Fruit fly (Drosophila melanogaster) whole organism, embryonic: ENCODE measurements around the gene sad.
A peak's percentile ranks its signal among the peaks of the same experiment; 100 is the strongest.

Experiments used
- ATbp ChIP-seq: fragments of 200-800 bp; sonication (Bioruptor generic); optimal IDR thresholded peaks from 2 replicates; lab custom pipeline; 2017; ENCODE audit warnings: missing biosample characterization, mild to moderate bottlenecking, missing genetic modification characterization, missing genetic modification reagents
- Atf-2 ChIP-seq: fragments of 200-800 bp; sonication (Bioruptor generic); optimal IDR thresholded peaks from 2 replicates; lab custom pipeline; 2016; ENCODE audit warnings: missing biosample characterization, missing genetic modification characterization
- BEAF-32 ChIP-seq: fragments of 200-800 bp; sonication (Bioruptor generic); optimal IDR thresholded peaks from 3 replicates; lab custom pipeline; 2017; ENCODE audit warnings: missing biosample characterization, missing genetic modification characterization, mild to moderate bottlenecking, moderate library complexity, missing genetic modification reagents
- CG11247 ChIP-seq: fragments of 200-800 bp; sonication (Bioruptor generic); IDR thresholded peaks from 2 replicates; pipeline ENCODE4 v1.3.6; 2022; ENCODE audit warnings: missing biosample characterization, missing genetic modification characterization
- CG12071 ChIP-seq: fragments of 200-800 bp; sonication (Bioruptor generic); optimal IDR thresholded peaks from 3 replicates; lab custom pipeline; 2018; ENCODE audit warnings: missing biosample characterization, mild to moderate bottlenecking, missing genetic modification characterization
- CG14965 ChIP-seq: fragments of 200-800 bp; sonication (Bioruptor generic); optimal IDR thresholded peaks from 2 replicates; lab custom pipeline; 2016; ENCODE audit warnings: missing biosample characterization, missing genetic modification characterization, borderline replicate concordance
- CG15073 ChIP-seq: fragments of 200-800 bp; sonication (Bioruptor generic); optimal IDR thresholded peaks from 2 replicates; lab custom pipeline; 2016; ENCODE audit warnings: missing biosample characterization, missing genetic modification characterization
- CG1647 ChIP-seq: fragments of 200-800 bp; sonication (Bioruptor generic); optimal IDR thresholded peaks from 3 replicates; lab custom pipeline; 2016; ENCODE audit warnings: missing biosample characterization, missing genetic modification characterization
- CG17385 ChIP-seq: fragments of 200-800 bp; sonication (Bioruptor generic); optimal IDR thresholded peaks from 3 replicates; lab custom pipeline; 2018; ENCODE audit warnings: missing biosample characterization, mild to moderate bottlenecking, missing genetic modification characterization
- CG2116 ChIP-seq: fragments of 200-800 bp; sonication (Bioruptor generic); optimal IDR thresholded peaks from 3 replicates; lab custom pipeline; 2018; ENCODE audit warnings: missing biosample characterization, mild to moderate bottlenecking, missing genetic modification characterization
- CG30020 ChIP-seq: fragments of 200-800 bp; optimal IDR thresholded peaks from 2 replicates; lab custom pipeline; 2019; ENCODE audit warnings: missing biosample characterization, mild to moderate bottlenecking, missing genetic modification characterization, moderate library complexity
- CG30403 ChIP-seq: fragments of 200-800 bp; sonication (Bioruptor generic); optimal IDR thresholded peaks from 3 replicates; lab custom pipeline; 2016; ENCODE audit warnings: missing biosample characterization, missing genetic modification characterization
- CG31365 ChIP-seq: fragments of 200-800 bp; sonication (Bioruptor generic); optimal IDR thresholded peaks from 2 replicates; lab custom pipeline; 2018; ENCODE audit warnings: missing biosample characterization, mild to moderate bottlenecking, missing genetic modification characterization
- CG3163 ChIP-seq: fragments of 200-800 bp; sonication (Bioruptor generic); optimal IDR thresholded peaks from 3 replicates; lab custom pipeline; 2016; ENCODE audit warnings: missing biosample characterization, missing genetic modification characterization
- CG34376 ChIP-seq: fragments of 200-800 bp; sonication (Bioruptor generic); optimal IDR thresholded peaks from 2 replicates; lab custom pipeline; 2018; ENCODE audit warnings: missing biosample characterization, mild to moderate bottlenecking, missing genetic modification characterization
- CG4282 ChIP-seq: fragments of 200-800 bp; sonication (Bioruptor generic); optimal IDR thresholded peaks from 2 replicates; lab custom pipeline; 2016; ENCODE audit warnings: missing biosample characterization, missing genetic modification characterization
- CG5953 ChIP-seq: fragments of 200-800 bp; sonication (Bioruptor generic); IDR thresholded peaks from 2 replicates; pipeline ENCODE4 v1.3.6; 2022; ENCODE audit warnings: missing biosample characterization, missing genetic modification characterization
- CG6254 ChIP-seq: fragments of 200-800 bp; sonication (Bioruptor generic); optimal IDR thresholded peaks from 3 replicates; lab custom pipeline; 2017; ENCODE audit warnings: mild to moderate bottlenecking, missing biosample characterization, missing genetic modification reagents, missing genetic modification characterization
- CG6791 ChIP-seq: fragments of 200-800 bp; sonication (Bioruptor generic); IDR thresholded peaks from 3 replicates; pipeline ENCODE4 v1.3.6; 2022; ENCODE audit warnings: missing biosample characterization, missing genetic modification characterization; ENCODE audit not compliant: partially characterized antibody
- CG7786 ChIP-seq: fragments of 200-800 bp; sonication (Bioruptor generic); optimal IDR thresholded peaks from 2 replicates; lab custom pipeline; 2016; ENCODE audit warnings: missing biosample characterization, missing genetic modification characterization
- CHES-1-like ChIP-seq: fragments of 200-800 bp; sonication (Bioruptor generic); optimal IDR thresholded peaks from 2 replicates; lab custom pipeline; 2016; ENCODE audit warnings: missing biosample characterization, missing genetic modification characterization
- Dbx ChIP-seq: fragments of 200-800 bp; sonication (Bioruptor generic); IDR thresholded peaks from 3 replicates; pipeline ENCODE4 v1.3.6; 2022; ENCODE audit warnings: missing biosample characterization, missing genetic modification characterization
- Drgx ChIP-seq: fragments of 200-800 bp; sonication (Bioruptor generic); IDR thresholded peaks from 2 replicates; pipeline ENCODE4 v1.3.6; 2022; ENCODE audit warnings: missing biosample characterization, missing genetic modification characterization
- Gug ChIP-seq: fragments of 200-800 bp; sonication (Bioruptor generic); IDR thresholded peaks from 4 replicates; pipeline ENCODE4 v1.3.6; 2022; ENCODE audit warnings: missing biosample characterization, missing genetic modification characterization
- HLHmδ ChIP-seq: fragments of 200-800 bp; sonication (Bioruptor generic); optimal IDR thresholded peaks from 2 replicates; lab custom pipeline; 2018; ENCODE audit warnings: missing biosample characterization, mild to moderate bottlenecking, missing genetic modification characterization, moderate library complexity
- MESR4 ChIP-seq: fragments of 200-800 bp; sonication (Bioruptor generic); optimal IDR thresholded peaks from 2 replicates; lab custom pipeline; 2018; ENCODE audit warnings: missing biosample characterization, mild to moderate bottlenecking, missing genetic modification characterization, moderate library complexity
- aop ChIP-seq: fragments of 200-800 bp; sonication (Bioruptor generic); IDR thresholded peaks from 2 replicates; pipeline ENCODE4 v1.3.6; 2022; ENCODE audit warnings: missing biosample characterization, missing genetic modification characterization
- ato ChIP-seq: fragments of 200-800 bp; sonication (Bioruptor generic); IDR thresholded peaks from 2 replicates; pipeline ENCODE4 v1.3.6; 2022; ENCODE audit warnings: missing biosample characterization, missing genetic modification characterization; ENCODE audit not compliant: partially characterized antibody
- az2 ChIP-seq: fragments of 200-800 bp; sonication (Bioruptor generic); optimal IDR thresholded peaks from 3 replicates; lab custom pipeline; 2016; ENCODE audit warnings: missing biosample characterization, missing genetic modification characterization
- bigmax ChIP-seq: fragments of 200-800 bp; sonication (Bioruptor generic); optimal IDR thresholded peaks from 2 replicates; lab custom pipeline; 2018; ENCODE audit warnings: missing biosample characterization, mild to moderate bottlenecking, missing genetic modification characterization
- croc ChIP-seq: fragments of 200-800 bp; sonication (Bioruptor generic); conservative IDR thresholded peaks from 3 replicates; pipeline ENCODE4 v1.3.6; 2022; ENCODE audit warnings: missing biosample characterization, missing genetic modification characterization
- dan ChIP-seq: fragments of 200-800 bp; sonication (Bioruptor generic); IDR thresholded peaks from 2 replicates; pipeline ENCODE4 v1.3.6; 2022; ENCODE audit warnings: missing biosample characterization, missing genetic modification characterization
- dysf ChIP-seq: fragments of 200-800 bp; sonication (Bioruptor generic); IDR thresholded peaks from 3 replicates; pipeline ENCODE4 v1.3.6; 2022; ENCODE audit warnings: missing biosample characterization, missing genetic modification characterization
- exex ChIP-seq: fragments of 200-800 bp; sonication (Bioruptor generic); optimal IDR thresholded peaks from 4 replicates; lab custom pipeline; 2018; ENCODE audit warnings: missing biosample characterization, mild to moderate bottlenecking, missing genetic modification characterization, moderate library complexity
- gro ChIP-seq: fragments of 200-800 bp; sonication (Bioruptor generic); optimal IDR thresholded peaks from 2 replicates; lab custom pipeline; 2016; ENCODE audit warnings: missing biosample characterization, missing genetic modification characterization
- gsb-n ChIP-seq: fragments of 200-800 bp; sonication (Bioruptor generic); optimal IDR thresholded peaks from 3 replicates; lab custom pipeline; 2018; ENCODE audit warnings: missing biosample characterization, mild to moderate bottlenecking, missing genetic modification characterization
- hb ChIP-seq: fragments of 200-800 bp; sonication (Bioruptor generic); IDR thresholded peaks from 3 replicates; pipeline ENCODE4 v1.3.6; 2022; ENCODE audit warnings: missing biosample characterization, missing genetic modification characterization; ENCODE audit not compliant: partially characterized antibody
- inv ChIP-seq: fragments of 200-800 bp; sonication (Bioruptor generic); IDR thresholded peaks from 2 replicates; pipeline ENCODE4 v1.3.6; 2022; ENCODE audit warnings: missing biosample characterization, missing genetic modification characterization; ENCODE audit not compliant: partially characterized antibody
- kay ChIP-seq: fragments of 200-800 bp; sonication (Bioruptor generic); optimal IDR thresholded peaks from 2 replicates; lab custom pipeline; 2016; ENCODE audit warnings: missing biosample characterization, missing genetic modification characterization
- pho ChIP-seq: fragments of 200-800 bp; sonication (Bioruptor generic); optimal IDR thresholded peaks from 2 replicates; lab custom pipeline; 2016; ENCODE audit warnings: missing biosample characterization, missing genetic modification characterization
- pros ChIP-seq: fragments of 200-800 bp; sonication (Bioruptor generic); optimal IDR thresholded peaks from 3 replicates; lab custom pipeline; 2019; ENCODE audit warnings: missing biosample characterization, mild to moderate bottlenecking, missing genetic modification characterization, moderate library complexity
- pzg ChIP-seq: fragments of 200-800 bp; sonication (Bioruptor generic); optimal IDR thresholded peaks from 3 replicates; lab custom pipeline; 2018; ENCODE audit warnings: missing biosample characterization, mild to moderate bottlenecking, missing genetic modification characterization, moderate library complexity
- rib ChIP-seq: fragments of 200-800 bp; sonication (Bioruptor generic); IDR thresholded peaks from 2 replicates; pipeline ENCODE4 v1.3.6; 2022; ENCODE audit warnings: missing biosample characterization, missing genetic modification characterization
- salm ChIP-seq: fragments of 200-800 bp; sonication (Bioruptor generic); optimal IDR thresholded peaks from 2 replicates; lab custom pipeline; 2018; ENCODE audit warnings: missing biosample characterization, mild to moderate bottlenecking, missing genetic modification characterization
- sc ChIP-seq, 3 experiments: fragments of >200 bp in 2 of 3; fragments of 200-800 bp in 1 of 3; sonication (Bioruptor generic) in 1 of 3; optimal IDR thresholded peaks; 2 replicates in 2 of 3; 3 replicates in 1 of 3; lab custom pipeline; 2017; ENCODE audit warnings: mild to moderate bottlenecking in 1 of 3, missing biosample characterization in 1 of 3, missing genetic modification characterization in 1 of 3, missing genetic modification reagents in 1 of 3
- sim ChIP-seq: fragments of 200-800 bp; sonication (Bioruptor generic); IDR thresholded peaks from 2 replicates; pipeline ENCODE4 v1.3.6; 2022; ENCODE audit warnings: missing biosample characterization, missing genetic modification characterization
- tgo ChIP-seq: fragments of 200-800 bp; sonication (Bioruptor generic); IDR thresholded peaks from 3 replicates; pipeline ENCODE4 v1.3.6; 2022; ENCODE audit warnings: missing biosample characterization, missing genetic modification characterization
- trh ChIP-seq: fragments of 200-800 bp; sonication (Bioruptor generic); optimal IDR thresholded peaks from 2 replicates; lab custom pipeline; 2016; ENCODE audit warnings: missing biosample characterization, missing genetic modification characterization
- z ChIP-seq: fragments of 200-800 bp; sonication (Bioruptor generic); IDR thresholded peaks from 3 replicates; pipeline ENCODE4 v1.3.6; 2022; ENCODE audit warnings: missing biosample characterization, missing genetic modification characterization
- zfh1 ChIP-seq: fragments of 200-800 bp; sonication (Bioruptor generic); IDR thresholded peaks from 3 replicates; pipeline ENCODE4 v1.3.6; 2022; ENCODE audit warnings: missing biosample characterization, missing genetic modification characterization

sad gene

DNA sequence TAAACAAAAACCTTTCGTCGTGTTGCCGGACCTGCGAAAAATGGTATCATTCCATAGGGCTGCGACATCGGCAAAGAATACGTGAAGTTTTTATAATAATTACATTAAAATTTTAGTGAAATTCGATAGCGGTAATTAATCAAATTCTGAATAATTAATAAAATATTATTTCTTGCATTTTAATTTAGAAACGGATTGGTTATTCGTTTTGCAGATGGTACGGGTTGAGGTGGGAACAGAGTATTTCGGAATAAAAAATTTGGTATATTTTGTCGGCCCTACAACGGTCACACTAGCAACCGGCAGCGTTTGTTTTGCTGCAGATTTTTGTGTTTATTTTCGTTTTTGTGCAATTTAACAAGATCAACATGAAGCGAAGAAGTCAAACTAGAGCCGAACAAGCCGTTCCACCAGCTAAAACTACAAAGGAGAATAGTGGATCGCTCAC is 5.5 kb downstream of the sad start, which contains the start of the genes CG6962 and CG31368 (continued):
- no peak for TF ChIP-seq dan
- peak; percentile 92 for TF ChIP-seq CG30020
- TF ChIP-seq exex, result no peak
- TF ChIP-seq CG14965 (GFP tag; lab: Kevin White, UChicago), result no peak
- no peak for TF ChIP-seq CG12071 (GFP tag; lab: Kevin White, UChicago)
- TF ChIP-seq CG2116 (GFP tag; lab: Kevin White, UChicago), result peak; percentile 78
- peak; percentile 78 for TF ChIP-seq tgo (GFP tag; lab: Robert Waterston, UW)
- no peak for TF ChIP-seq inv (GFP tag; lab: Robert Waterston, UW)
- TF ChIP-seq trh (GFP tag; lab: Kevin White, UChicago), result peak; percentile 37
- TF ChIP-seq Dbx (GFP tag; lab: Robert Waterston, UW), result peak; percentile 78
- TF ChIP-seq dysf, result peak; percentile 80
- peak; percentile 60 for TF ChIP-seq BEAF-32 (GFP tag; lab: Kevin White, UChicago)
- no peak for TF ChIP-seq bigmax (GFP tag; lab: Kevin White, UChicago)
- TF ChIP-seq hb (GFP tag; lab: Robert Waterston, UW), result no peak
- TF ChIP-seq sim (GFP tag; lab: Robert Waterston, UW), result no peak
- TF ChIP-seq aop (GFP tag; lab: Robert Waterston, UW), result peak; percentile 28; the same call in 1 of the 2 replicates
- TF ChIP-seq pros (GFP tag; lab: Kevin White, UChicago), result no peak
- peak; percentile 70 for TF ChIP-seq croc (GFP tag; lab: Robert Waterston, UW)
- no peak for TF ChIP-seq sc (optimal IDR thresholded peaks at IDR 0.05; lab: Kevin White, UChicago)
- TF ChIP-seq sc (GFP tag; optimal IDR thresholded peaks at IDR 0.05; lab: Kevin White, UChicago), result peak; percentile 49
- TF ChIP-seq HLHmδ, result no peak
- peak; percentile 73 for TF ChIP-seq CHES-1-like
- TF ChIP-seq rib, result peak; percentile 23; the same call in 1 of the 2 replicates
- TF ChIP-seq CG7786 (GFP tag; lab: Kevin White, UChicago), result peak; percentile 52
- TF ChIP-seq CG31365 (tag; lab: Kevin White, UChicago), result no peak
- peak; percentile 32 for TF ChIP-seq gro (GFP tag; lab: Kevin White, UChicago)
- peak; percentile 86 for TF ChIP-seq CG11247 (GFP tag; lab: Robert Waterston, UW)
- TF ChIP-seq CG6791 (GFP tag; lab: Robert Waterston, UW), result no peak
- peak; percentile 67 for TF ChIP-seq pzg (GFP tag; lab: Kevin White, UChicago)
- TF ChIP-seq CG34376, result no peak
- TF ChIP-seq Atf-2 (GFP tag; lab: Kevin White, UChicago), result peak; percentile 68
- peak; percentile 78 for TF ChIP-seq kay (GFP tag; lab: Kevin White, UChicago)
- peak; percentile 25 for TF ChIP-seq CG15073 (GFP tag; lab: Kevin White, UChicago)
- peak; percentile 87 for TF ChIP-seq Gug (GFP tag; lab: Robert Waterston, UW)
- no peak for TF ChIP-seq ato
- peak; percentile 51 for TF ChIP-seq ATbp (GFP tag; lab: Kevin White, UChicago)
- peak; percentile 88 for TF ChIP-seq zfh1 (GFP tag; lab: Robert Waterston, UW)
- TF ChIP-seq CG5953, result peak; percentile 43; the same call in 1 of the 2 replicates
- no peak for TF ChIP-seq CG4282 (GFP tag; lab: Kevin White, UChicago)
- peak; percentile 64 for TF ChIP-seq CG1647
- TF ChIP-seq salm (tag; lab: Kevin White, UChicago), result peak; percentile 68
- TF ChIP-seq az2, result peak; percentile 85
- TF ChIP-seq CG30403 (GFP tag; lab: Kevin White, UChicago), result peak; percentile 92
- peak; percentile 53 for TF ChIP-seq MESR4
- no peak for TF ChIP-seq CG3163 (GFP tag; lab: Kevin White, UChicago)
- TF ChIP-seq CG6254 (GFP tag; lab: Kevin White, UChicago), result peak; percentile 56
- TF ChIP-seq gsb-n (tag; lab: Kevin White, UChicago), result peak; percentile 74
- TF ChIP-seq CG17385 (GFP tag; lab: Kevin White, UChicago), result peak; percentile 68
- no peak for TF ChIP-seq z (GFP tag; lab: Robert Waterston, UW)
- peak; percentile 65 for TF ChIP-seq Drgx (GFP tag; lab: Robert Waterston, UW)
- peak; percentile 63 for TF ChIP-seq pho (GFP tag; lab: Kevin White, UChicago)
